Fruit fly (Drosophila melanogaster): ENCODE results near the gene tgo.

The tgo gene

dm6 chr3R:9054442-9055118 lies 34.8 kb upstream of the tgo start (continued):
- TF ChIP-seq salr (GFP tag; optimal IDR thresholded peaks at IDR 0.05), result peak in 1 of 2 experiments; percentile 46
- peak; percentile 98 for TF ChIP-seq fkh (GFP tag; optimal IDR thresholded peaks at IDR 0.05)
- TF ChIP-seq CG7368 (GFP tag; optimal IDR thresholded peaks at IDR 0.05), result no peak
- peak; percentile 57 for TF ChIP-seq acj6 (GFP tag; optimal IDR thresholded peaks at IDR 0.05)
- TF ChIP-seq CG31627 (GFP tag; optimal IDR thresholded peaks at IDR 0.05), result no peak
- TF ChIP-seq topi (GFP tag; optimal IDR thresholded peaks at IDR 0.05), result peak; percentile 18
- TF ChIP-seq CG8632 (GFP tag; optimal IDR thresholded peaks at IDR 0.05), result peak; percentile 2
- TF ChIP-seq CG9139 (GFP tag; optimal IDR thresholded peaks at IDR 0.05), result no peak
- TF ChIP-seq Gug (GFP tag; IDR thresholded peaks at IDR 0.05), result no peak
- no peak for TF ChIP-seq CG11294 (GFP tag; IDR thresholded peaks at IDR 0.05)
- TF ChIP-seq esn (GFP tag; optimal IDR thresholded peaks at IDR 0.05), result no peak
- peak; percentile 44 for TF ChIP-seq dac (GFP tag; optimal IDR thresholded peaks at IDR 0.05)
- TF ChIP-seq CG1621 (tag; optimal IDR thresholded peaks at IDR 0.05), result no peak
- TF ChIP-seq CG10631 (GFP tag; optimal IDR thresholded peaks at IDR 0.05), result peak; percentile 57
- TF ChIP-seq Hr4 (GFP tag; optimal IDR thresholded peaks at IDR 0.05), result peak; percentile 48
- no peak for TF ChIP-seq Smox (GFP tag; optimal IDR thresholded peaks at IDR 0.05)
- TF ChIP-seq CG10669 (GFP tag; optimal IDR thresholded peaks at IDR 0.05), result peak; percentile 25
- TF ChIP-seq fd59A (GFP tag; optimal IDR thresholded peaks at IDR 0.05), result no peak
- TF ChIP-seq fd85E (GFP tag; optimal IDR thresholded peaks at IDR 0.05), result no peak
- peak; percentile 60 for TF ChIP-seq achi (GFP tag; optimal IDR thresholded peaks at IDR 0.05)
- peak; percentile 29 for TF ChIP-seq Met (GFP tag; optimal IDR thresholded peaks at IDR 0.05)
- no peak for TF ChIP-seq Hr38 (GFP tag; optimal IDR thresholded peaks at IDR 0.05)
- TF ChIP-seq CG6808 (GFP tag; optimal IDR thresholded peaks at IDR 0.05), result peak; percentile 20
- no peak for TF ChIP-seq CG8319 (GFP tag; optimal IDR thresholded peaks at IDR 0.05)
- peak; percentile 75 for TF ChIP-seq CG32006 (GFP tag; optimal IDR thresholded peaks at IDR 0.05)
- no peak for TF ChIP-seq CG8119 (GFP tag; IDR thresholded peaks at IDR 0.05)
- no peak for TF ChIP-seq Sox102F (GFP tag; optimal IDR thresholded peaks at IDR 0.05)
- TF ChIP-seq CG6276 (GFP tag; optimal IDR thresholded peaks at IDR 0.05), result peak; percentile 47
- peak; percentile 35 for TF ChIP-seq Eip93F (GFP tag; optimal IDR thresholded peaks at IDR 0.05)

dm6 chr3R:9053850-9054441 lies 34.1 kb upstream of the tgo start:
- TF ChIP-seq CG11294 (GFP tag; IDR thresholded peaks at IDR 0.05) (no peak), fd59A (GFP tag; optimal IDR thresholded peaks at IDR 0.05) (peak; percentile 73), CG6808 (GFP tag; optimal IDR thresholded peaks at IDR 0.05) (peak; percentile 53), net (GFP tag; optimal IDR thresholded peaks at IDR 0.05) (no peak), CG3919 (GFP tag; optimal IDR thresholded peaks at IDR 0.05) (peak; percentile 58), acj6 (GFP tag; optimal IDR thresholded peaks at IDR 0.05) (peak; percentile 46), CG9139 (GFP tag; optimal IDR thresholded peaks at IDR 0.05) (no peak), vri (GFP tag; optimal IDR thresholded peaks at IDR 0.05) (no peak), OdsH (GFP tag; optimal IDR thresholded peaks at IDR 0.05) (peak; percentile 58), ss (GFP tag; optimal IDR thresholded peaks at IDR 0.05) (peak in 1 of 2 experiments; percentile 47), spab (GFP tag; optimal IDR thresholded peaks at IDR 0.05) (peak; percentile 48), esn (GFP tag; optimal IDR thresholded peaks at IDR 0.05) (peak; percentile 59), Lpt (GFP tag; optimal IDR thresholded peaks at IDR 0.05) (no peak), CG11902 (GFP tag; optimal IDR thresholded peaks at IDR 0.05) (peak; percentile 55), dac (GFP tag; optimal IDR thresholded peaks at IDR 0.05) (no peak), Eip75B (GFP tag; optimal IDR thresholded peaks at IDR 0.05) (peak; percentile 17), dsx (GFP tag; optimal IDR thresholded peaks at IDR 0.05; ENCODE audit: poor library complexity, severe bottlenecking) (no peak), topi (GFP tag; optimal IDR thresholded peaks at IDR 0.05) (peak; percentile 60), CG15336 (GFP tag; IDR thresholded peaks at IDR 0.05) (no peak), cyc (GFP tag; optimal IDR thresholded peaks at IDR 0.05) (peak; percentile 66), CG8632 (GFP tag; optimal IDR thresholded peaks at IDR 0.05) (peak; percentile 63), CG34406 (GFP tag; optimal IDR thresholded peaks at IDR 0.05) (peak; percentile 47), fkh (GFP tag; optimal IDR thresholded peaks at IDR 0.05) (no peak), CG10669 (GFP tag; optimal IDR thresholded peaks at IDR 0.05) (peak; percentile 38), pdm3 (GFP tag; optimal IDR thresholded peaks at IDR 0.05) (peak; percentile 71), CG11762 (GFP tag; optimal IDR thresholded peaks at IDR 0.05; ENCODE audit: insufficient read depth) (peak; percentile 30), CG32006 (GFP tag; optimal IDR thresholded peaks at IDR 0.05) (peak; percentile 80), CG3032 (tag; optimal IDR thresholded peaks at IDR 0.05) (peak; percentile 58), salr (GFP tag; optimal IDR thresholded peaks at IDR 0.05) (peak in 1 of 2 experiments; percentile 58), CG4318 (GFP tag; optimal IDR thresholded peaks at IDR 0.05) (peak; percentile 53), CG1621 (tag; optimal IDR thresholded peaks at IDR 0.05) (no peak), Met (GFP tag; optimal IDR thresholded peaks at IDR 0.05) (peak; percentile 62), achi (GFP tag; optimal IDR thresholded peaks at IDR 0.05) (peak; percentile 58), Hr38 (GFP tag; optimal IDR thresholded peaks at IDR 0.05) (no peak)

All from whole organism, prepupa.